Worm (Caenorhabditis elegans) whole organism, midembryonic: Measurements from ENCODE around the gene T04G9.7.

Source experiments
- med-1 ChIP-seq: sonication (generic microtip); optimal IDR thresholded peaks from 2 replicates; lab custom pipeline; 2017; ENCODE audit warnings: missing genetic modification characterization, mild to moderate bottlenecking, missing compliant biosample characterization, antibody characterized with exemption, missing genetic modification reagents; ENCODE audit not compliant: insufficient read depth

T04G9.7 gene

ce11 chrX:817984-818383 is 47.3 kb downstream of the T04G9.7 start:
- no peak for TF ChIP-seq med-1
